Fruit fly (Drosophila melanogaster) whole organism: Measurements from ENCODE around the gene CG33688.

Experiments
- CG8478 ChIP-seq: fragments of >200 bp; optimal IDR thresholded peaks from 2 replicates; lab custom pipeline; 2018; ENCODE audit warnings: inconsistent platforms
- Dll ChIP-seq: fragments of >200 bp; optimal IDR thresholded peaks from 2 replicates; lab custom pipeline; 2017
- EcR ChIP-seq, 2 experiments: fragments of >200 bp; optimal IDR thresholded peaks; 2 replicates each; lab custom pipeline; 2017; ENCODE audit warnings: missing biosample characterization in 2 of 2, missing genetic modification characterization in 2 of 2, missing genetic modification reagents in 2 of 2
- pan ChIP-seq: fragments of >200 bp; optimal IDR thresholded peaks from 2 replicates; lab custom pipeline; 2017
- psq ChIP-seq: fragments of >200 bp; optimal IDR thresholded peaks from 2 replicates; lab custom pipeline; 2017
- usp ChIP-seq: fragments of >200 bp; optimal IDR thresholded peaks from 2 replicates; lab custom pipeline; 2017; ENCODE audit warnings: missing biosample characterization, missing genetic modification characterization, mixed read lengths

The CG33688 gene

DNA sequence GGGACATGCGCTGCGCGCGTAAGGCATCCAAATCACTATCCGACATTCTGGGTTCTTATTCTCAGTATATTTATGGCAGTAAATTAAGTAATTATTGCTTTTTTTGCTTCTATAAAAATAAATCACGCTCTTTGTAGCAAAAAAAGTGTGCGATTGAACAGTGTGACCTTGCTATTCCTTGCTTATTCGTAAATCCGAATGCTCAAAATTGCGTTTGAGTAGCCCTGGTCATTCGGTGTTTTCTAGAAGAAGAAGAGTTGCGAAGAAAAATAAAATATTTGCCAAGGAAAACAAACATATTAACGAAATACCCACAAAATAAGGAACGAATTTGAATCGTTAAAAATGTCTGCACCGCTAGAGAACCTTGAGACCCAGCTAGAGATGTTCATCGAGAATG is 32.8 kb downstream of the CG33688 start, which contains the start of the genes PDCD-5 and MED10:
TSS of gene PDCD-5 (minus strand) at position 182 of the 400 bp plus-strand sequence.
TSS of gene MED10 (plus strand) at position 228 of the 400 bp plus-strand sequence.
- no peak for TF ChIP-seq psq (lab: Kevin White, UChicago)
- no peak for TF ChIP-seq CG8478 (lab: Kevin White, UChicago)
- TF ChIP-seq EcR (GFP tag; optimal IDR thresholded peaks at IDR 0.05; lab: Kevin White, UChicago) = no peak
- TF ChIP-seq pan (lab: Kevin White, UChicago) = no peak
- TF ChIP-seq usp (GFP tag; lab: Kevin White, UChicago) = no peak
- no peak for TF ChIP-seq Dll (lab: Kevin White, UChicago)

DNA sequence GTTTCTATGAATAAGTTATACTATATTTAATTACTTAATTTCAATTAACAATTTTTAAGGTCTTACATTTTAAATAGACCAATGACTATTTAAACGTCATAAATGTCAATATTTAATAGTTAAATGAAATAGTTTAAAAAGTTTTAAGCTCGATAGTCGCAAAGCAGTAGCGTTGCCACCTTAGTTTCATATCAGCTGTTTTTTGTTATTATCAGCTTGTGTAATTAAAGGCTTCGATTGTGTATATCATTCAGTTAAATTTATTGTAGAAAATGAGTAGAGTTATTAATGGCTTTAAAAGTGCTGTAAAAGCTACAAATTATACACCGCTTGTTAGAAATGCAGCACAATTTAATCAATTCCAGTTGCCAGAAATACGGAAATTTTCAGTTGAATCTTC is 33.9 kb downstream of the CG33688 start, which contains the start of gene Hsc20:
TSS of gene Hsc20 (plus strand) at position 204 of the 400 bp plus-strand sequence.
- TF ChIP-seq psq (lab: Kevin White, UChicago) = no peak
- TF ChIP-seq EcR (GFP tag; optimal IDR thresholded peaks at IDR 0.05; lab: Kevin White, UChicago) = no peak
- no peak for TF ChIP-seq usp (GFP tag; lab: Kevin White, UChicago)
- TF ChIP-seq pan (lab: Kevin White, UChicago) = no peak
- TF ChIP-seq CG8478 (lab: Kevin White, UChicago) = no peak
- TF ChIP-seq Dll (lab: Kevin White, UChicago) = no peak

DNA sequence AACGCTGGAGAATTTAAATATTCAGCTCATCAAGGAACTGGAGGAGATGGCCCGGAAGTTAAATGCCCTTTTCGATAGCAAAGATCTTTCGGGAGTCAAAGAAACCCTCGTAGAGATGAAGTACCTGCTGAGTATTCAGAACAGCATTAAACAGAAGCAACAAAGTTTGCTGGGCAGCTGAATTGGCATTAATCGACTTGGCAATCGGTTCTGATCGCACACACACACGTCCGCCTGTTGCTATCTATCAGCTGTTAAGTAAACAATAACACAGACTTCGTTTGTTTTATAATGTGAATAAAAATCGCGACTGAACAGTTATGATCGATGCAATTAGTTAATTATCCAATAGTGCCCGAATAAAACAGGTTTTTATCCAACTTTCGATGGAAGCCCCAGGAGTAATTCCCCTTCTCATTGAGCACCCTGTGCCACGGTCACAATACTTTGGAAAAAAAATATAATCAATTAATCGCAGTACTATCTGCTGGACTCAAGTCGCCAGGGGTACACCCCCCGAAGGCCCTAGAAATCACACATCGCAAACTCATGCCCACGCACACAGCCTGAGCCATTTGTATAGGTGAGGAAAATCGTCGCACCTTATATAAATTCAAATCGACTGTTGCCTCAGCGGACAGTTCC is 35.0 kb downstream of the CG33688 start:
- TF ChIP-seq usp (GFP tag; lab: Kevin White, UChicago) (no peak), Dll (lab: Kevin White, UChicago) (no peak), pan (lab: Kevin White, UChicago) (no peak), EcR (GFP tag; optimal IDR thresholded peaks at IDR 0.05; lab: Kevin White, UChicago) (no peak), CG8478 (lab: Kevin White, UChicago) (no peak), psq (lab: Kevin White, UChicago) (no peak)

DNA sequence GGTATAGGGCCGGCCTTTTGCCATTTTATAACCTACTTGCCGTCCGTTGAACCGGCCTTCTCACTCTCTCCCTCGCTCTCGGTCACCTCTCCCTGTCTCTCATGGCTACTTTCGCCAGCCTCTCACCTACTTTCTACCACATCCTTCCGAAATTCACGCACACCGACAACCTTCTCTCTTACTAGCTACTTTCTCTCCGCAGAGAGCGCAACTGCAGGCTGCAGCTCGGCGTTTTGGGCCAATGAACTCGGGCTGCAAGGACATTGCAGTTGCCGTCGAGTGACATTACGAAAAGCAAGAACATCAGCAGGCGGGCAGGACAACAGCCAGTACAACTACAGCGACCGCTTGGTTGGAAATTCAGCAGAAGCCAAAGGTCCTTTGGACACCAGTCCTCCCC is 42.3 kb downstream of the CG33688 start:
- TF ChIP-seq pan (lab: Kevin White, UChicago) = no peak
- TF ChIP-seq usp (GFP tag; lab: Kevin White, UChicago) = no peak
- peak in 1 of 2 experiments; percentile 61 for TF ChIP-seq EcR (GFP tag; optimal IDR thresholded peaks at IDR 0.05; lab: Kevin White, UChicago)
